Worm (Caenorhabditis elegans) whole organism, young adult: ENCODE results near the gene ZK1193.2.

Experiments used
- B0035.1 ChIP-seq: sonication (generic microtip); optimal IDR thresholded peaks from 2 replicates; lab custom pipeline; 2016; ENCODE audit warnings: missing genetic modification characterization, mild to moderate bottlenecking, missing compliant biosample characterization, missing genotype, missing genetic modification reagents
- C17E4.6 ChIP-seq: fragments of 200-800 bp; sonication (Bioruptor generic); IDR thresholded peaks from 2 replicates; pipeline ENCODE4 v1.3.6; 2022; ENCODE audit warnings: missing genetic modification reagents, missing genetic modification characterization, missing compliant biosample characterization
- Y67H2A.10 ChIP-seq: fragments of 200-800 bp; sonication (Bioruptor generic); conservative IDR thresholded peaks from 2 replicates; pipeline ENCODE4 v1.3.6; 2022; ENCODE audit warnings: missing genetic modification reagents, missing genetic modification characterization, missing compliant biosample characterization
- Y95B8A.8 ChIP-seq: fragments of 200-800 bp; sonication (Bioruptor generic); IDR thresholded peaks from 2 replicates; pipeline ENCODE4 v1.3.6; 2022; ENCODE audit warnings: missing genetic modification reagents, missing genetic modification characterization, missing compliant biosample characterization
- akir-1 ChIP-seq: fragments of 200-800 bp; sonication (Bioruptor generic); optimal IDR thresholded peaks from 2 replicates; lab custom pipeline; 2018; ENCODE audit warnings: mild to moderate bottlenecking, missing genetic modification characterization, moderate library complexity, missing compliant biosample characterization
- ama-1 ChIP-seq, 3 experiments: fragments of 150-350 bp in 1 of 3; sonication (generic microtip) in 2 of 3; optimal IDR thresholded peaks; 2 replicates each; lab custom pipeline; 2014 to 2018; ENCODE audit warnings: missing biosample characterization in 2 of 3, missing genetic modification characterization in 2 of 3, missing genetic modification reagents in 2 of 3
- aptf-2 ChIP-seq: fragments of 200-800 bp; sonication (Bioruptor generic); conservative IDR thresholded peaks from 2 replicates; pipeline ENCODE4 v1.3.6; 2022; ENCODE audit warnings: missing genetic modification reagents, missing genetic modification characterization, missing compliant biosample characterization
- aptf-3 ChIP-seq: fragments of 200-800 bp; sonication (Bioruptor generic); IDR thresholded peaks from 2 replicates; pipeline ENCODE4 v1.3.6; 2022; ENCODE audit warnings: missing genetic modification characterization, missing compliant biosample characterization
- atf-7 ChIP-seq: sonication (generic microtip); optimal IDR thresholded peaks from 2 replicates; lab custom pipeline; 2017; ENCODE audit warnings: mild to moderate bottlenecking, missing genetic modification characterization, missing compliant biosample characterization
- attf-5 ChIP-seq: fragments of 200-800 bp; sonication (Bioruptor generic); optimal IDR thresholded peaks from 2 replicates; lab custom pipeline; 2018; ENCODE audit warnings: mild to moderate bottlenecking, missing genetic modification characterization, missing compliant biosample characterization
- ceh-40 ChIP-seq: fragments of 200-800 bp; sonication (Bioruptor generic); IDR thresholded peaks from 2 replicates; pipeline ENCODE4 v1.3.6; 2022; ENCODE audit warnings: missing genetic modification characterization, missing compliant biosample characterization
- ceh-58 ChIP-seq: fragments of 200-800 bp; sonication (Bioruptor generic); IDR thresholded peaks from 2 replicates; pipeline ENCODE4 v1.3.6; 2022; ENCODE audit warnings: missing genetic modification characterization, missing compliant biosample characterization
- ceh-91 ChIP-seq: fragments of 200-800 bp; sonication (Bioruptor generic); IDR thresholded peaks from 2 replicates; pipeline ENCODE4 v1.3.6; 2022; ENCODE audit warnings: missing genetic modification reagents, missing genetic modification characterization, missing compliant biosample characterization
- dox-1 ChIP-seq: fragments of 200-800 bp; sonication (Bioruptor generic); IDR thresholded peaks from 2 replicates; pipeline ENCODE4 v1.3.6; 2022; ENCODE audit warnings: missing genetic modification reagents, missing genetic modification characterization, missing compliant biosample characterization
- dpff-1 ChIP-seq: sonication (generic microtip); optimal IDR thresholded peaks from 2 replicates; lab custom pipeline; 2017; ENCODE audit warnings: mild to moderate bottlenecking, missing genetic modification characterization, missing compliant biosample characterization
- dpl-1 ChIP-seq: fragments of 150-350 bp; optimal IDR thresholded peaks from 2 replicates; lab custom pipeline; 2014; ENCODE audit warnings: missing biosample characterization, missing genetic modification reagents, missing genetic modification characterization
- fkh-3 ChIP-seq: sonication (generic microtip); optimal IDR thresholded peaks from 2 replicates; lab custom pipeline; 2016; ENCODE audit warnings: mild to moderate bottlenecking, missing genetic modification characterization, missing compliant biosample characterization
- him-1 ChIP-seq: sonication (generic microtip); optimal IDR thresholded peaks from 2 replicates; lab custom pipeline; 2016; ENCODE audit warnings: missing genotype, missing genetic modification reagents, missing genetic modification characterization, missing compliant biosample characterization
- hlh-26 ChIP-seq: fragments of 200-800 bp; sonication (Bioruptor generic); conservative IDR thresholded peaks from 2 replicates; pipeline ENCODE4 v1.3.6; 2022; ENCODE audit warnings: missing genetic modification reagents, missing genetic modification characterization, missing compliant biosample characterization
- hmg-1.2 ChIP-seq: fragments of 200-800 bp; sonication (Bioruptor generic); IDR thresholded peaks from 2 replicates; pipeline ENCODE4 v1.3.6; 2022; ENCODE audit warnings: missing genetic modification reagents, missing genetic modification characterization, missing compliant biosample characterization
- hmg-20 ChIP-seq: fragments of 200-800 bp; sonication (Bioruptor generic); IDR thresholded peaks from 2 replicates; pipeline ENCODE4 v1.3.6; 2022; ENCODE audit warnings: missing genetic modification reagents, missing genetic modification characterization, missing compliant biosample characterization
- lin-26 ChIP-seq: fragments of 200-800 bp; sonication (Bioruptor generic); IDR thresholded peaks from 2 replicates; pipeline ENCODE4 v1.3.6; 2022; ENCODE audit warnings: missing genetic modification reagents, missing genetic modification characterization, missing compliant biosample characterization
- lir-1 ChIP-seq: fragments of 200-800 bp; sonication (Bioruptor generic); conservative IDR thresholded peaks from 2 replicates; pipeline ENCODE4 v1.3.6; 2022; ENCODE audit warnings: missing genetic modification reagents, missing genetic modification characterization, missing compliant biosample characterization
- mcd-1 ChIP-seq: fragments of 200-800 bp; sonication (Bioruptor generic); IDR thresholded peaks from 2 replicates; pipeline ENCODE4 v1.3.6; 2022; ENCODE audit warnings: missing genetic modification reagents, missing genetic modification characterization, missing compliant biosample characterization
- mes-4 ChIP-seq: sonication (generic microtip); optimal IDR thresholded peaks from 2 replicates; lab custom pipeline; 2016; ENCODE audit warnings: missing genotype, missing genetic modification characterization, missing compliant biosample characterization
- nfya-2 ChIP-seq: fragments of 200-800 bp; sonication (Bioruptor generic); IDR thresholded peaks from 2 replicates; pipeline ENCODE4 v1.3.6; 2022; ENCODE audit warnings: missing genetic modification reagents, missing genetic modification characterization, missing compliant biosample characterization
- nhr-80 ChIP-seq: sonication (generic microtip); optimal IDR thresholded peaks from 2 replicates; lab custom pipeline; 2016; ENCODE audit warnings: missing genetic modification characterization, missing compliant biosample characterization
- rpc-1 ChIP-seq, 2 experiments: fragments of 150-350 bp in 1 of 2; sonication (generic microtip) in 1 of 2; optimal IDR thresholded peaks; 2 replicates each; lab custom pipeline; 2014 to 2018; ENCODE audit warnings: missing biosample characterization in 1 of 2, missing genetic modification characterization in 1 of 2, missing genetic modification reagents in 1 of 2, missing genotype in 1 of 2
- snpc-1.1 ChIP-seq: sonication (generic microtip); optimal IDR thresholded peaks from 2 replicates; lab custom pipeline; 2017; ENCODE audit warnings: missing genetic modification characterization, mild to moderate bottlenecking, missing compliant biosample characterization, antibody characterized with exemption, moderate library complexity, missing genotype, missing genetic modification reagents; ENCODE audit not compliant: insufficient read depth
- snpc-1.3 ChIP-seq: sonication (generic microtip); optimal IDR thresholded peaks from 2 replicates; lab custom pipeline; 2017; ENCODE audit warnings: missing genetic modification characterization, mild to moderate bottlenecking, missing compliant biosample characterization, antibody characterized with exemption, moderate library complexity, missing genotype, missing genetic modification reagents; ENCODE audit not compliant: insufficient read depth
- snpc-3.4 ChIP-seq: sonication (generic microtip); optimal IDR thresholded peaks from 2 replicates; lab custom pipeline; 2017; ENCODE audit warnings: missing genetic modification characterization, mild to moderate bottlenecking, missing compliant biosample characterization, antibody characterized with exemption, moderate library complexity, missing genotype, missing genetic modification reagents
- tbp1 ChIP-seq: fragments of 200-800 bp; sonication (Bioruptor generic); optimal IDR thresholded peaks from 2 replicates; lab custom pipeline; 2018; ENCODE audit warnings: mild to moderate bottlenecking, missing genetic modification characterization, missing compliant biosample characterization
- xnd-1 ChIP-seq: sonication (generic microtip); optimal IDR thresholded peaks from 2 replicates; lab custom pipeline; 2016; ENCODE audit warnings: missing genotype, missing genetic modification reagents, missing genetic modification characterization, missing compliant biosample characterization
- ztf-22 ChIP-seq: fragments of 200-800 bp; sonication (Bioruptor generic); optimal IDR thresholded peaks from 2 replicates; lab custom pipeline; 2018; ENCODE audit warnings: mild to moderate bottlenecking, missing genetic modification characterization, moderate library complexity, missing compliant biosample characterization
- ztf-26 ChIP-seq: sonication (generic microtip); optimal IDR thresholded peaks from 2 replicates; lab custom pipeline; 2017; ENCODE audit warnings: missing genetic modification characterization, missing compliant biosample characterization
- ztf-28 ChIP-seq: fragments of 200-800 bp; sonication (Bioruptor generic); IDR thresholded peaks from 2 replicates; pipeline ENCODE4 v1.3.6; 2022; ENCODE audit warnings: missing genetic modification reagents, missing genetic modification characterization, missing compliant biosample characterization
- ztf-3 ChIP-seq: fragments of 200-800 bp; sonication (Bioruptor generic); optimal IDR thresholded peaks from 2 replicates; lab custom pipeline; 2018; ENCODE audit warnings: mild to moderate bottlenecking, missing genetic modification characterization, missing compliant biosample characterization
- ztf-6 ChIP-seq: fragments of 200-800 bp; sonication (Bioruptor generic); IDR thresholded peaks from 2 replicates; pipeline ENCODE4 v1.3.6; 2022; ENCODE audit warnings: missing genetic modification reagents, missing genetic modification characterization, missing compliant biosample characterization

The ZK1193.2 gene

DNA sequence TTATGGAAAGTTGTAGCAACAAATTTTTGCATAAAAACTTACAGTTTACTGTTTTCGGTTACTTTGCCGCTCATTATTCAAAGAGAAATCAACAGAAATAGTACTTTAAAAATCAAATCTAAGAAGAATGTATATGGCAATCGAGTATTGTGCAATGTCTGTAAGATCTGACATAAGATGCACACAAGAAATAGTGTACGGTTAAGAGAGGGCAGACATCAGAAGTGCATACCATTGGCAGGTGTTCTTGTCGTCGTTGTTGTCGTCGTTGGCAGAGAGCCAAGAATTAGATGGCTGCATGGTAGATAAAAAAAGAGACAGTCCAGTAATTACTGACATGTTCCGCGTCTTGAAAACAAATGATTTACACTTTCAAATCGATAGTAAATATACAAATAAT, 30.7 kb downstream of the ZK1193.2 start, which contains the start of gene R04A9.7:
TSS of gene R04A9.7 (minus strand) at position 184 of the 400 bp plus-strand sequence.
- no peak for TF ChIP-seq ztf-3 (GFP tag; lab: Kevin White, UChicago)
- TF ChIP-seq ztf-26: no peak
- TF ChIP-seq snpc-3.4 (tag; lab: Kevin White, UChicago): no peak
- no peak for TF ChIP-seq fkh-3 (tag; lab: Kevin White, UChicago)
- TF ChIP-seq Y95B8A.8 (GFP tag; lab: Robert Waterston, UW): no peak
- TF ChIP-seq ztf-28 (GFP tag; lab: Robert Waterston, UW): no peak
- TF ChIP-seq lir-1 (GFP tag; lab: Robert Waterston, UW): no peak
- no peak for TF ChIP-seq atf-7 (tag; lab: Kevin White, UChicago)
- TF ChIP-seq dpl-1: no peak
- TF ChIP-seq dox-1 (GFP tag; lab: Robert Waterston, UW): no peak
- no peak for TF ChIP-seq ceh-40 (GFP tag; lab: Robert Waterston, UW)
- TF ChIP-seq nhr-80 (tag; lab: Kevin White, UChicago): no peak
- TF ChIP-seq mcd-1 (GFP tag; lab: Robert Waterston, UW): no peak
- no peak for TF ChIP-seq ztf-22
- no peak for TF ChIP-seq dpff-1 (tag; lab: Kevin White, UChicago)
- no peak for TF ChIP-seq B0035.1
- no peak for TF ChIP-seq aptf-3 (GFP tag; lab: Robert Waterston, UW)
- TF ChIP-seq snpc-1.1 (tag; lab: Kevin White, UChicago): no peak
- no peak for TF ChIP-seq rpc-1 (optimal IDR thresholded peaks at IDR 0.05; lab: Kevin White, UChicago)
- no peak for TF ChIP-seq rpc-1 (tag; optimal IDR thresholded peaks at IDR 0.05; lab: Kevin White, UChicago)

DNA sequence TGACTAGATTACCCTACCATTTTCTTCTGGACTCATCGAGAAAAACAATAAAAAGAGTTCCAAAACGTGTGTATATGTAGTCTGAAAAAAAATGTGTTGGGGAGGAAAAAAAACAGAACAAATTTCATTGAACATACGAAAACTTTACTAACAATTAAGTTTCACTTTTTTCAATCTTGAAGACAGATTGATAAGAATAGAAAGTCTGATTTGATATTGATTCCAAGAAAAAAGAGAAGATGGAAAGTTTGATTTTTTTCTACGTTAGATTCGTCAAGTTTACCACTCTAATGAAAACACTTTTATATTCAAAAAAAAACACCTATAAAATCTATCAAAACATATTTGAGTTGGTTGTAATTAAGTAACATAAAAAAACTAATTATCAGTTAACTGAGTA, 35.0 kb downstream of the ZK1193.2 start, which contains the start of gene R04A9.9:
TSS of gene R04A9.9 (minus strand) at position 101 of the 400 bp plus-strand sequence.
- no peak for TF ChIP-seq atf-7 (tag; lab: Kevin White, UChicago)
- no peak for TF ChIP-seq aptf-2 (GFP tag; lab: Robert Waterston, UW)
- no peak for TF ChIP-seq lin-26 (GFP tag; lab: Robert Waterston, UW)
- no peak for TF ChIP-seq nfya-2 (GFP tag; lab: Robert Waterston, UW)
- TF ChIP-seq snpc-1.1 (tag; lab: Kevin White, UChicago): no peak
- no peak for TF ChIP-seq C17E4.6
- no peak for TF ChIP-seq xnd-1 (tag; lab: Kevin White, UChicago)
- no peak for TF ChIP-seq ceh-58
- TF ChIP-seq ztf-6 (GFP tag; lab: Robert Waterston, UW): no peak

DNA sequence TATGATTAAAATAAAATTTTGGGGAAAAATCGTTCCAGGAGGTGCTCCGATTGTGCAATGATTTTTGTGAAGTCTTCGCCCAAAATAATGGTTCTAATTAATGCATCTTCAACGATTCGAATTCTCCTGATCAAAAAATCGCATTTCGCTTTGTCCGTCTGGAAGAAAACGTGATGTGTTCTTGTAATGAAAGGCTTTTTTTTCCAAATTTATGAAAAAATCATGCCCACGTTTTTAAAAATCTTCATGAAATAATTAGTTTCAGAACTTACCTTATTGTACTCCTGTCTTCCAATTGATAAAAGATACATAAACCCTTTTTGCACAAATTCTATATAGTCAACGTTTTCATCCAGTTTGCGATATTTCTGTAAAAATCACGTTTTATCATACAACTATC, 35.9 kb downstream of the ZK1193.2 start:
- no peak for TF ChIP-seq hmg-1.2 (GFP tag; lab: Robert Waterston, UW)
- no peak for TF ChIP-seq hlh-26 (GFP tag; lab: Robert Waterston, UW)
- no peak for TF ChIP-seq attf-5 (GFP tag; lab: Kevin White, UChicago)
- no peak for TF ChIP-seq Y67H2A.10
- TF ChIP-seq snpc-1.3: no peak
- TF ChIP-seq mcd-1 (GFP tag; lab: Robert Waterston, UW): no peak
- TF ChIP-seq ceh-91 (GFP tag; lab: Robert Waterston, UW): no peak
- TF ChIP-seq ama-1 (optimal IDR thresholded peaks at IDR 0.05; lab: Kevin White, UChicago): no peak
- TF ChIP-seq ama-1 (GFP tag; optimal IDR thresholded peaks at IDR 0.05; lab: Kevin White, UChicago): no peak
- no peak for TF ChIP-seq mes-4 (tag; lab: Kevin White, UChicago)
- no peak for TF ChIP-seq hmg-20 (GFP tag; lab: Robert Waterston, UW)
- no peak for TF ChIP-seq tbp1 (GFP tag; lab: Kevin White, UChicago)
- TF ChIP-seq akir-1 (GFP tag; lab: Kevin White, UChicago): no peak
- no peak for TF ChIP-seq ztf-22
- TF ChIP-seq him-1 (tag; lab: Kevin White, UChicago): no peak
